Fruit fly (Drosophila melanogaster) whole organism, embryonic: ENCODE data around the gene ND-MNLL.
A peak's percentile ranks its signal among the peaks of the same experiment; 100 is the strongest.

ENCODE experiments used
- Adf1 ChIP-seq: fragments of 200-800 bp; sonication (Bioruptor generic); IDR thresholded peaks from 2 replicates; pipeline ENCODE4 v1.3.6; 2022; ENCODE audit warnings: missing biosample characterization, missing genetic modification characterization
- Atf-2 ChIP-seq: fragments of 200-800 bp; sonication (Bioruptor generic); optimal IDR thresholded peaks from 2 replicates; lab custom pipeline; 2016; ENCODE audit warnings: missing biosample characterization, missing genetic modification characterization
- C15 ChIP-seq: fragments of 200-800 bp; sonication (Bioruptor generic); IDR thresholded peaks from 3 replicates; pipeline ENCODE4 v1.3.6; 2022; ENCODE audit warnings: missing biosample characterization, missing genetic modification characterization
- CG10565 ChIP-seq: fragments of 200-800 bp; sonication (Bioruptor generic); optimal IDR thresholded peaks from 3 replicates; lab custom pipeline; 2016; ENCODE audit warnings: missing biosample characterization, mild to moderate bottlenecking, missing genetic modification characterization
- CG11696 ChIP-seq: fragments of 200-800 bp; sonication (Bioruptor generic); IDR thresholded peaks from 2 replicates; pipeline ENCODE4 v1.3.6; 2022; ENCODE audit warnings: missing biosample characterization, missing genetic modification characterization
- CG13894 ChIP-seq: fragments of 200-800 bp; sonication (Bioruptor generic); optimal IDR thresholded peaks from 3 replicates; lab custom pipeline; 2018; ENCODE audit warnings: missing biosample characterization, mild to moderate bottlenecking, missing genetic modification characterization, moderate library complexity
- CG15479 ChIP-seq: fragments of 200-800 bp; sonication (Bioruptor generic); optimal IDR thresholded peaks from 3 replicates; lab custom pipeline; 2019; ENCODE audit warnings: missing biosample characterization, mild to moderate bottlenecking, missing genetic modification characterization, moderate library complexity
- CG15601 ChIP-seq: fragments of 200-800 bp; sonication (Bioruptor generic); optimal IDR thresholded peaks from 3 replicates; lab custom pipeline; 2019; ENCODE audit warnings: missing biosample characterization, mild to moderate bottlenecking, missing genetic modification characterization, moderate library complexity
- CG16779 ChIP-seq: fragments of 200-800 bp; sonication (Bioruptor generic); IDR thresholded peaks from 2 replicates; pipeline ENCODE4 v1.3.6; 2022; ENCODE audit warnings: missing biosample characterization, missing genetic modification characterization
- CG17612 ChIP-seq: fragments of 200-800 bp; sonication (Bioruptor generic); IDR thresholded peaks from 2 replicates; pipeline ENCODE4 v1.3.6; 2022; ENCODE audit warnings: missing biosample characterization, missing genetic modification characterization
- CG17802 ChIP-seq: fragments of 200-800 bp; sonication (Bioruptor generic); optimal IDR thresholded peaks from 2 replicates; lab custom pipeline; 2018; ENCODE audit warnings: missing biosample characterization, mild to moderate bottlenecking, missing genetic modification characterization, moderate library complexity
- CG18599 ChIP-seq: fragments of 200-800 bp; sonication (Bioruptor generic); optimal IDR thresholded peaks from 3 replicates; lab custom pipeline; 2017; ENCODE audit warnings: missing biosample characterization, missing genetic modification characterization, mild to moderate bottlenecking, moderate library complexity, missing genetic modification reagents
- CG18764 ChIP-seq: fragments of 200-800 bp; sonication (Bioruptor generic); optimal IDR thresholded peaks from 3 replicates; lab custom pipeline; 2016; ENCODE audit warnings: missing biosample characterization, missing genetic modification characterization
- CG31224 ChIP-seq: fragments of 200-800 bp; sonication (Bioruptor generic); IDR thresholded peaks from 2 replicates; pipeline ENCODE4 v1.3.6; 2022; ENCODE audit warnings: missing biosample characterization, missing genetic modification characterization
- CG31388 ChIP-seq: fragments of 200-800 bp; sonication (Bioruptor generic); optimal IDR thresholded peaks from 2 replicates; lab custom pipeline; 2016; ENCODE audit warnings: missing biosample characterization, missing genetic modification characterization
- CG4282 ChIP-seq: fragments of 200-800 bp; sonication (Bioruptor generic); optimal IDR thresholded peaks from 2 replicates; lab custom pipeline; 2016; ENCODE audit warnings: missing biosample characterization, missing genetic modification characterization
- CG7963 ChIP-seq: fragments of 200-800 bp; sonication (Bioruptor generic); IDR thresholded peaks from 3 replicates; pipeline ENCODE4 v1.3.6; 2022; ENCODE audit warnings: missing biosample characterization, missing genetic modification characterization; ENCODE audit not compliant: partially characterized antibody
- CG9609 ChIP-seq: fragments of 200-800 bp; sonication (Bioruptor generic); optimal IDR thresholded peaks from 3 replicates; lab custom pipeline; 2016; ENCODE audit warnings: missing biosample characterization, missing genetic modification characterization
- CG9727 ChIP-seq: fragments of 200-800 bp; sonication (Bioruptor generic); optimal IDR thresholded peaks from 3 replicates; lab custom pipeline; 2017; ENCODE audit warnings: missing biosample characterization, mild to moderate bottlenecking, missing genetic modification characterization
- CG9817 ChIP-seq: fragments of 200-800 bp; sonication (Bioruptor generic); optimal IDR thresholded peaks from 2 replicates; lab custom pipeline; 2018; ENCODE audit warnings: missing biosample characterization, mild to moderate bottlenecking, missing genetic modification characterization, moderate library complexity
- Chrac-16 ChIP-seq: fragments of 200-800 bp; sonication (Bioruptor generic); optimal IDR thresholded peaks from 3 replicates; lab custom pipeline; 2016; ENCODE audit warnings: missing biosample characterization, missing genetic modification characterization
- CrebB ChIP-seq: fragments of 200-800 bp; sonication (Bioruptor generic); optimal IDR thresholded peaks from 3 replicates; lab custom pipeline; 2018; ENCODE audit warnings: missing biosample characterization, mild to moderate bottlenecking, missing genetic modification characterization
- Doc2 ChIP-seq: fragments of 200-800 bp; sonication (Bioruptor generic); IDR thresholded peaks from 2 replicates; pipeline ENCODE4 v1.3.6; 2022; ENCODE audit warnings: missing biosample characterization, missing genetic modification characterization
- Ets65A ChIP-seq: fragments of 200-800 bp; sonication (Bioruptor generic); peaks from one replicate; lab custom pipeline; 2016; ENCODE audit warnings: missing biosample characterization, missing genetic modification characterization
- Gug ChIP-seq: fragments of 200-800 bp; sonication (Bioruptor generic); IDR thresholded peaks from 4 replicates; pipeline ENCODE4 v1.3.6; 2022; ENCODE audit warnings: missing biosample characterization, missing genetic modification characterization
- H2.0 ChIP-seq: fragments of 200-800 bp; sonication (Bioruptor generic); IDR thresholded peaks from 2 replicates; pipeline ENCODE4 v1.3.6; 2022; ENCODE audit warnings: missing biosample characterization, missing genetic modification characterization
- HHEX ChIP-seq: fragments of 200-800 bp; sonication (Bioruptor generic); optimal IDR thresholded peaks from 3 replicates; lab custom pipeline; 2017; ENCODE audit warnings: missing biosample characterization, mild to moderate bottlenecking, missing genetic modification characterization, missing genetic modification reagents
- Hey ChIP-seq: fragments of 200-800 bp; sonication (Bioruptor generic); optimal IDR thresholded peaks from 3 replicates; lab custom pipeline; 2018; ENCODE audit warnings: missing biosample characterization, mild to moderate bottlenecking, missing genetic modification characterization
- Hmr ChIP-seq: fragments of 200-800 bp; sonication (Bioruptor generic); optimal IDR thresholded peaks from 3 replicates; lab custom pipeline; 2017; ENCODE audit warnings: mild to moderate bottlenecking, missing biosample characterization, missing genetic modification reagents, missing genetic modification characterization
- Lim3 ChIP-seq: fragments of 200-800 bp; sonication (Bioruptor generic); IDR thresholded peaks from 2 replicates; pipeline ENCODE4 v1.3.6; 2022; ENCODE audit warnings: missing biosample characterization, missing genetic modification characterization
- NFAT ChIP-seq: fragments of 200-800 bp; sonication (Bioruptor generic); IDR thresholded peaks from 2 replicates; pipeline ENCODE4 v1.3.6; 2022; ENCODE audit warnings: missing biosample characterization, missing genetic modification characterization
- Sox100B ChIP-seq: fragments of 200-800 bp; sonication (Bioruptor generic); optimal IDR thresholded peaks from 3 replicates; lab custom pipeline; 2018; ENCODE audit warnings: missing biosample characterization, mild to moderate bottlenecking, missing genetic modification characterization
- cad ChIP-seq: fragments of >200 bp; optimal IDR thresholded peaks from 2 replicates; lab custom pipeline; 2017; ENCODE audit warnings: missing biosample characterization, missing genetic modification characterization
- corto ChIP-seq: fragments of 200-800 bp; sonication (Bioruptor generic); optimal IDR thresholded peaks from 2 replicates; lab custom pipeline; 2016; ENCODE audit warnings: missing biosample characterization, mild to moderate bottlenecking, missing genetic modification characterization, moderate library complexity
- da ChIP-seq: fragments of 200-800 bp; sonication (Bioruptor generic); optimal IDR thresholded peaks from 2 replicates; lab custom pipeline; 2016; ENCODE audit warnings: missing biosample characterization, missing genetic modification characterization
- danr ChIP-seq: fragments of 200-800 bp; sonication (Bioruptor generic); IDR thresholded peaks from 2 replicates; pipeline ENCODE4 v1.3.6; 2022; ENCODE audit warnings: missing biosample characterization, missing genetic modification characterization
- gcm2 ChIP-seq: fragments of 200-800 bp; sonication (Bioruptor generic); optimal IDR thresholded peaks from 2 replicates; lab custom pipeline; 2016; ENCODE audit warnings: missing biosample characterization, missing genetic modification characterization
- gem ChIP-seq: fragments of 200-800 bp; sonication (Bioruptor generic); optimal IDR thresholded peaks from 2 replicates; lab custom pipeline; 2019; ENCODE audit warnings: missing biosample characterization, mild to moderate bottlenecking, missing genetic modification characterization, moderate library complexity
- gsb ChIP-seq: fragments of 200-800 bp; sonication (Bioruptor generic); IDR thresholded peaks from 2 replicates; pipeline ENCODE4 v1.3.6; 2022; ENCODE audit warnings: missing biosample characterization, missing genetic modification characterization
- hth ChIP-seq: fragments of >200 bp; optimal IDR thresholded peaks from 2 replicates; lab custom pipeline; 2017; ENCODE audit warnings: inconsistent platforms
- kay ChIP-seq: fragments of 200-800 bp; sonication (Bioruptor generic); optimal IDR thresholded peaks from 2 replicates; lab custom pipeline; 2016; ENCODE audit warnings: missing biosample characterization, missing genetic modification characterization
- klu ChIP-seq: fragments of 200-800 bp; sonication (Bioruptor generic); IDR thresholded peaks from 2 replicates; pipeline ENCODE4 v1.3.6; 2022; ENCODE audit warnings: missing biosample characterization, missing genetic modification characterization
- nmo ChIP-seq: fragments of 200-800 bp; sonication (Bioruptor generic); optimal IDR thresholded peaks from 2 replicates; lab custom pipeline; 2018; ENCODE audit warnings: missing biosample characterization, mild to moderate bottlenecking, missing genetic modification characterization, moderate library complexity
- odd ChIP-seq: fragments of 200-800 bp; sonication (Bioruptor generic); optimal IDR thresholded peaks from 2 replicates; lab custom pipeline; 2017; ENCODE audit warnings: missing biosample characterization, mild to moderate bottlenecking, missing genetic modification characterization
- onecut ChIP-seq: fragments of 200-800 bp; sonication (Bioruptor generic); IDR thresholded peaks from 2 replicates; pipeline ENCODE4 v1.3.6; 2022; ENCODE audit warnings: missing biosample characterization, missing genetic modification characterization
- run ChIP-seq: fragments of 200-800 bp; sonication (Bioruptor generic); optimal IDR thresholded peaks from 3 replicates; lab custom pipeline; 2018; ENCODE audit warnings: missing biosample characterization, mild to moderate bottlenecking, missing genetic modification characterization
- sens-2 ChIP-seq: fragments of 200-800 bp; sonication (Bioruptor generic); IDR thresholded peaks from 2 replicates; pipeline ENCODE4 v1.3.6; 2022; ENCODE audit warnings: missing biosample characterization, missing genetic modification characterization
- sna ChIP-seq: fragments of 200-800 bp; sonication (Bioruptor generic); IDR thresholded peaks from 2 replicates; pipeline ENCODE4 v1.3.6; 2022; ENCODE audit warnings: missing biosample characterization, missing genetic modification characterization; ENCODE audit not compliant: partially characterized antibody
- tup ChIP-seq: fragments of 200-800 bp; sonication (Bioruptor generic); optimal IDR thresholded peaks from 2 replicates; lab custom pipeline; 2016; ENCODE audit warnings: missing biosample characterization, mild to moderate bottlenecking, missing genetic modification characterization, moderate library complexity
- zen ChIP-seq: fragments of 200-800 bp; sonication (Bioruptor generic); optimal IDR thresholded peaks from 3 replicates; lab custom pipeline; 2018; ENCODE audit warnings: missing biosample characterization, mild to moderate bottlenecking, missing genetic modification characterization, moderate library complexity

The ND-MNLL gene

dm6 chrX:7901153-7902038, 7.8 kb upstream of the ND-MNLL start, which contains the start of the genes RpS6 and bys (continued):
- TF ChIP-seq klu (GFP tag; lab: Robert Waterston, UW) (no peak), CG13894 (tag; lab: Kevin White, UChicago) (peak; percentile 26), kay (GFP tag; lab: Kevin White, UChicago) (no peak), hth (lab: Kevin White, UChicago) (no peak), da (GFP tag; lab: Kevin White, UChicago) (no peak), corto (GFP tag; lab: Kevin White, UChicago) (no peak), CG9727 (GFP tag; lab: Kevin White, UChicago) (peak; percentile 74), Gug (GFP tag; lab: Robert Waterston, UW) (peak; percentile 69), H2.0 (GFP tag; lab: Robert Waterston, UW) (peak; percentile 33; the same call in 1 of the 2 replicates), CrebB (tag; lab: Kevin White, UChicago) (peak; percentile 46), gsb (GFP tag; lab: Robert Waterston, UW) (peak; percentile 31), gem (tag; lab: Kevin White, UChicago) (peak; percentile 50), Hmr (peak; percentile 68), danr (GFP tag; lab: Robert Waterston, UW) (no peak), CG4282 (GFP tag; lab: Kevin White, UChicago) (no peak), CG16779 (GFP tag; lab: Robert Waterston, UW) (peak; percentile 65), zen (tag; lab: Kevin White, UChicago) (peak; percentile 43), sens-2 (GFP tag; lab: Robert Waterston, UW) (0 out of 2 replicates have a peak, but pooled peaks have one; percentile 15), gcm2 (GFP tag; lab: Kevin White, UChicago) (no peak), CG31224 (GFP tag; lab: Robert Waterston, UW) (0 out of 2 replicates have a peak, but pooled peaks have one; percentile 32), CG17802 (tag; lab: Kevin White, UChicago) (peak; percentile 34), CG18599 (peak; percentile 46), Adf1 (GFP tag; lab: Robert Waterston, UW) (no peak), sna (GFP tag; lab: Robert Waterston, UW) (0 out of 2 replicates have a peak, but pooled peaks have one; percentile 36), Sox100B (GFP tag; lab: Kevin White, UChicago) (peak; percentile 61), CG11696 (GFP tag; lab: Robert Waterston, UW) (no peak), CG15601 (tag; lab: Kevin White, UChicago) (peak; percentile 10), run (peak; percentile 7), tup (GFP tag; lab: Kevin White, UChicago) (peak; percentile 27), Ets65A (GFP tag; lab: Kevin White, UChicago) (peak; percentile 37), C15 (GFP tag; lab: Robert Waterston, UW) (no peak), CG18764 (GFP tag; lab: Kevin White, UChicago) (no peak), CG7963 (GFP tag; lab: Robert Waterston, UW) (peak; percentile 86), CG31388 (no peak), cad (no peak), NFAT (GFP tag; lab: Robert Waterston, UW) (peak; percentile 81), CG9817 (peak; percentile 40), CG9609 (no peak), Chrac-16 (GFP tag; lab: Kevin White, UChicago) (peak; percentile 48), CG17612 (GFP tag; lab: Robert Waterston, UW) (no peak), Hey (tag; lab: Kevin White, UChicago) (no peak), Lim3 (no peak), Atf-2 (no peak), odd (GFP tag; lab: Kevin White, UChicago) (peak; percentile 51), onecut (GFP tag; lab: Robert Waterston, UW) (peak; percentile 75), CG10565 (GFP tag; lab: Kevin White, UChicago) (no peak), HHEX (peak; percentile 57), CG15479 (GFP tag; lab: Kevin White, UChicago) (peak; percentile 26), nmo (GFP tag; lab: Kevin White, UChicago) (peak; percentile 58), Doc2 (GFP tag; lab: Robert Waterston, UW) (no peak)
